Fruit fly (Drosophila melanogaster) whole organism, embryonic: Measurements from ENCODE around the gene RpS28b.

Experiments used
- CG1024 ChIP-seq: fragments of 200-800 bp; sonication (Bioruptor generic); IDR thresholded peaks from 2 replicates; pipeline ENCODE4 v1.3.6; 2022; ENCODE audit warnings: missing biosample characterization, missing genetic modification characterization
- CG10366 ChIP-seq: fragments of 200-800 bp; sonication (Bioruptor generic); IDR thresholded peaks from 2 replicates; pipeline ENCODE4 v1.3.6; 2022; ENCODE audit warnings: missing biosample characterization, missing genetic modification characterization
- CG11723 ChIP-seq: fragments of 200-800 bp; sonication (Bioruptor generic); optimal IDR thresholded peaks from 2 replicates; lab custom pipeline; 2017; ENCODE audit warnings: missing biosample characterization, mild to moderate bottlenecking, missing genetic modification characterization
- CG12299 ChIP-seq: fragments of 200-800 bp; sonication (Bioruptor generic); optimal IDR thresholded peaks from 2 replicates; lab custom pipeline; 2018; ENCODE audit warnings: missing biosample characterization, mild to moderate bottlenecking, missing genetic modification characterization
- CG13624 ChIP-seq: fragments of 200-800 bp; sonication (Bioruptor generic); optimal IDR thresholded peaks from 2 replicates; lab custom pipeline; 2016; ENCODE audit warnings: missing biosample characterization, missing genetic modification characterization
- CG15601 ChIP-seq: fragments of 200-800 bp; sonication (Bioruptor generic); optimal IDR thresholded peaks from 3 replicates; lab custom pipeline; 2019; ENCODE audit warnings: missing biosample characterization, mild to moderate bottlenecking, missing genetic modification characterization, moderate library complexity
- CG2129 ChIP-seq: fragments of 200-800 bp; sonication (Bioruptor generic); IDR thresholded peaks from 2 replicates; pipeline ENCODE4 v1.3.6; 2022; ENCODE audit warnings: missing biosample characterization, missing genetic modification characterization; ENCODE audit not compliant: partially characterized antibody
- CG2678 ChIP-seq: fragments of 200-800 bp; sonication (Bioruptor generic); optimal IDR thresholded peaks from 3 replicates; lab custom pipeline; 2019; ENCODE audit warnings: missing biosample characterization, mild to moderate bottlenecking, missing genetic modification characterization, moderate library complexity
- CG32772 ChIP-seq: fragments of 200-800 bp; sonication (Bioruptor generic); IDR thresholded peaks from 2 replicates; pipeline ENCODE4 v1.3.6; 2022; ENCODE audit warnings: missing biosample characterization, missing genetic modification characterization
- CG5180 ChIP-seq: fragments of 200-800 bp; sonication (Bioruptor generic); optimal IDR thresholded peaks from 3 replicates; lab custom pipeline; 2017; ENCODE audit warnings: missing biosample characterization, missing genetic modification characterization, mild to moderate bottlenecking, moderate library complexity, missing genetic modification reagents
- CG6254 ChIP-seq: fragments of 200-800 bp; sonication (Bioruptor generic); optimal IDR thresholded peaks from 3 replicates; lab custom pipeline; 2017; ENCODE audit warnings: mild to moderate bottlenecking, missing biosample characterization, missing genetic modification reagents, missing genetic modification characterization
- CG7556 ChIP-seq: fragments of 200-800 bp; sonication (Bioruptor generic); optimal IDR thresholded peaks from 2 replicates; lab custom pipeline; 2017; ENCODE audit warnings: missing biosample characterization, mild to moderate bottlenecking, missing genetic modification characterization
- CG7963 ChIP-seq: fragments of 200-800 bp; sonication (Bioruptor generic); IDR thresholded peaks from 3 replicates; pipeline ENCODE4 v1.3.6; 2022; ENCODE audit warnings: missing biosample characterization, missing genetic modification characterization; ENCODE audit not compliant: partially characterized antibody
- CG9609 ChIP-seq: fragments of 200-800 bp; sonication (Bioruptor generic); optimal IDR thresholded peaks from 3 replicates; lab custom pipeline; 2016; ENCODE audit warnings: missing biosample characterization, missing genetic modification characterization
- CTCF ChIP-seq: fragments of 200-800 bp; sonication (Bioruptor generic); optimal IDR thresholded peaks from 2 replicates; lab custom pipeline; 2017; ENCODE audit warnings: missing biosample characterization, mild to moderate bottlenecking, missing genetic modification characterization, moderate library complexity
- Ets65A ChIP-seq: fragments of 200-800 bp; sonication (Bioruptor generic); peaks from one replicate; lab custom pipeline; 2016; ENCODE audit warnings: missing biosample characterization, missing genetic modification characterization
- Fer2 ChIP-seq: fragments of 200-800 bp; sonication (Bioruptor generic); optimal IDR thresholded peaks from 2 replicates; lab custom pipeline; 2018; ENCODE audit warnings: missing biosample characterization, mild to moderate bottlenecking, missing genetic modification characterization, moderate library complexity
- Gug ChIP-seq: fragments of 200-800 bp; sonication (Bioruptor generic); IDR thresholded peaks from 4 replicates; pipeline ENCODE4 v1.3.6; 2022; ENCODE audit warnings: missing biosample characterization, missing genetic modification characterization
- HHEX ChIP-seq: fragments of 200-800 bp; sonication (Bioruptor generic); optimal IDR thresholded peaks from 3 replicates; lab custom pipeline; 2017; ENCODE audit warnings: missing biosample characterization, mild to moderate bottlenecking, missing genetic modification characterization, missing genetic modification reagents
- Hey ChIP-seq: fragments of 200-800 bp; sonication (Bioruptor generic); optimal IDR thresholded peaks from 3 replicates; lab custom pipeline; 2018; ENCODE audit warnings: missing biosample characterization, mild to moderate bottlenecking, missing genetic modification characterization
- Max ChIP-seq: fragments of 200-800 bp; sonication (Bioruptor generic); optimal IDR thresholded peaks from 2 replicates; lab custom pipeline; 2016; ENCODE audit warnings: missing biosample characterization, mild to moderate bottlenecking, missing genetic modification characterization
- Meics ChIP-seq: fragments of 200-800 bp; sonication (Bioruptor generic); optimal IDR thresholded peaks from 2 replicates; lab custom pipeline; 2017; ENCODE audit warnings: missing biosample characterization, mild to moderate bottlenecking, missing genetic modification characterization
- Myb ChIP-seq: fragments of 200-800 bp; sonication (Bioruptor generic); optimal IDR thresholded peaks from 2 replicates; lab custom pipeline; 2016; ENCODE audit warnings: missing biosample characterization, missing genetic modification characterization
- Oaz ChIP-seq: fragments of 200-800 bp; sonication (Bioruptor generic); IDR thresholded peaks from 2 replicates; pipeline ENCODE4 v1.3.6; 2022; ENCODE audit warnings: missing biosample characterization, missing genetic modification characterization
- Pdp1 ChIP-seq, 2 experiments: fragments of 200-800 bp; sonication (Bioruptor generic); optimal IDR thresholded peaks; 3 replicates each; lab custom pipeline; 2016; ENCODE audit warnings: missing biosample characterization in 2 of 2, missing genetic modification characterization in 2 of 2, mild to moderate bottlenecking in 1 of 2, moderate library complexity in 1 of 2
- amos ChIP-seq: fragments of 200-800 bp; sonication (Bioruptor generic); IDR thresholded peaks from 2 replicates; pipeline ENCODE4 v1.3.6; 2022; ENCODE audit warnings: missing biosample characterization, missing genetic modification characterization; ENCODE audit not compliant: partially characterized antibody
- ara ChIP-seq: fragments of 200-800 bp; sonication (Bioruptor generic); IDR thresholded peaks from 2 replicates; pipeline ENCODE4 v1.3.6; 2022; ENCODE audit warnings: missing biosample characterization, missing genetic modification characterization
- bsh ChIP-seq, 2 experiments: fragments of 200-800 bp; sonication (Bioruptor generic); optimal IDR thresholded peaks; 2 replicates each; lab custom pipeline; 2017 to 2018; ENCODE audit warnings: mild to moderate bottlenecking in 2 of 2, missing biosample characterization in 2 of 2, missing genetic modification characterization in 2 of 2, moderate library complexity in 1 of 2
- corto ChIP-seq: fragments of 200-800 bp; sonication (Bioruptor generic); optimal IDR thresholded peaks from 2 replicates; lab custom pipeline; 2016; ENCODE audit warnings: missing biosample characterization, mild to moderate bottlenecking, missing genetic modification characterization, moderate library complexity
- cwo ChIP-seq: fragments of 200-800 bp; sonication (Bioruptor generic); optimal IDR thresholded peaks from 3 replicates; lab custom pipeline; 2017; ENCODE audit warnings: missing biosample characterization, missing genetic modification characterization, mild to moderate bottlenecking, moderate library complexity, missing genetic modification reagents
- da ChIP-seq: fragments of 200-800 bp; sonication (Bioruptor generic); optimal IDR thresholded peaks from 2 replicates; lab custom pipeline; 2016; ENCODE audit warnings: missing biosample characterization, missing genetic modification characterization
- dimm ChIP-seq: fragments of 200-800 bp; sonication (Bioruptor generic); IDR thresholded peaks from 2 replicates; pipeline ENCODE4 v1.3.6; 2022; ENCODE audit warnings: missing biosample characterization, missing genetic modification characterization
- disco-r ChIP-seq: fragments of 200-800 bp; sonication (Bioruptor generic); optimal IDR thresholded peaks from 2 replicates; lab custom pipeline; 2016; ENCODE audit warnings: missing biosample characterization, missing genetic modification characterization
- esg ChIP-seq: fragments of 200-800 bp; sonication (Bioruptor generic); conservative IDR thresholded peaks from 2 replicates; pipeline ENCODE4 v1.3.6; 2022; ENCODE audit warnings: missing biosample characterization, missing genetic modification characterization
- gem ChIP-seq: fragments of 200-800 bp; sonication (Bioruptor generic); optimal IDR thresholded peaks from 2 replicates; lab custom pipeline; 2019; ENCODE audit warnings: missing biosample characterization, mild to moderate bottlenecking, missing genetic modification characterization, moderate library complexity
- ind ChIP-seq: fragments of 200-800 bp; sonication (Bioruptor generic); optimal IDR thresholded peaks from 3 replicates; lab custom pipeline; 2016; ENCODE audit warnings: missing biosample characterization, missing genetic modification characterization
- lab ChIP-seq: fragments of 200-800 bp; sonication (Bioruptor generic); optimal IDR thresholded peaks from 3 replicates; lab custom pipeline; 2017; ENCODE audit warnings: missing biosample characterization, missing genetic modification characterization, mild to moderate bottlenecking, moderate library complexity, missing genetic modification reagents
- nerfin-1 ChIP-seq: fragments of 200-800 bp; sonication (Bioruptor generic); optimal IDR thresholded peaks from 3 replicates; lab custom pipeline; 2019; ENCODE audit warnings: missing biosample characterization, mild to moderate bottlenecking, missing genetic modification characterization, moderate library complexity
- row ChIP-seq: fragments of 200-800 bp; sonication (Bioruptor generic); IDR thresholded peaks from 3 replicates; pipeline ENCODE4 v1.3.6; 2022; ENCODE audit warnings: missing biosample characterization, missing genetic modification characterization
- sens ChIP-seq: fragments of 200-800 bp; sonication (Bioruptor generic); peaks from one replicate; lab custom pipeline; 2016; ENCODE audit warnings: missing biosample characterization, missing genetic modification characterization
- sim ChIP-seq: fragments of 200-800 bp; sonication (Bioruptor generic); IDR thresholded peaks from 2 replicates; pipeline ENCODE4 v1.3.6; 2022; ENCODE audit warnings: missing biosample characterization, missing genetic modification characterization
- stwl ChIP-seq: fragments of 200-800 bp; sonication (Bioruptor generic); optimal IDR thresholded peaks from 3 replicates; lab custom pipeline; 2018; ENCODE audit warnings: missing biosample characterization, mild to moderate bottlenecking, missing genetic modification characterization, moderate library complexity
- sug ChIP-seq: fragments of 200-800 bp; optimal IDR thresholded peaks from 2 replicates; lab custom pipeline; 2019; ENCODE audit warnings: missing biosample characterization, mild to moderate bottlenecking, missing genetic modification characterization, moderate library complexity
- tap ChIP-seq: fragments of 200-800 bp; optimal IDR thresholded peaks from 3 replicates; lab custom pipeline; 2019; ENCODE audit warnings: missing biosample characterization, mild to moderate bottlenecking, missing genetic modification characterization, moderate library complexity
- tgo ChIP-seq: fragments of 200-800 bp; sonication (Bioruptor generic); IDR thresholded peaks from 3 replicates; pipeline ENCODE4 v1.3.6; 2022; ENCODE audit warnings: missing biosample characterization, missing genetic modification characterization
- trem ChIP-seq: fragments of 200-800 bp; optimal IDR thresholded peaks from 3 replicates; lab custom pipeline; 2019; ENCODE audit warnings: missing biosample characterization, mild to moderate bottlenecking, missing genetic modification characterization, moderate library complexity
- yki ChIP-seq: fragments of >200 bp; optimal IDR thresholded peaks from 3 replicates; lab custom pipeline; 2018

Gene RpS28b

dm6 chrX:9589928-9590327, 35.5 kb downstream of the RpS28b start (continued):
- TF ChIP-seq CG7556 (GFP tag; lab: Kevin White, UChicago) (peak; percentile 47), gem (tag; lab: Kevin White, UChicago) (peak; percentile 76), ara (GFP tag; lab: Robert Waterston, UW) (no peak), sim (no peak), tap (peak; percentile 54), CG12299 (peak; percentile 28), Hey (tag; lab: Kevin White, UChicago) (no peak), CG13624 (GFP tag; lab: Kevin White, UChicago) (no peak), CG15601 (peak; percentile 5)

DNA sequence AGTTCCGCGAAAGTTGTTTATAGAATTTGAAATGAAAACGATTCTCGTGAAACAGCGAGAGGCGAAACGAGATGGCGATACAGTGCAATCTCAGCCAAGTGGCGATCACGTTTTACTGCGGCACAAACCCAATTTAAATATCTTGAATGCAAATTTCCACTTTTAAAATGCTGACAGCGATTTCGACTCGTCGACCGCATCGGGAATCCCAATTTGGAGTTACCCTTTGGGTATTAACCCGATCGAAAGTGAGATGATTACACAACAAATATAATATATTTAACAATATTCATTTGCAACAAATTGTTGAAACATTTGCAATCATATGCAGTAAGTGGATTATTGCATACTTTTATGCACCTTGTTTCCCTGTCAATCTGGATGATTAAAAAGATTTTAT, 36.2 kb downstream of the RpS28b start:
- TF ChIP-seq tgo (GFP tag; lab: Robert Waterston, UW) (0 out of 3 replicates have a peak, but pooled peaks have one; percentile 4), Fer2 (no peak)

dm6 chrX:9594446-9594845, 40.0 kb downstream of the RpS28b start:
- TF ChIP-seq gem (tag; lab: Kevin White, UChicago) (peak; percentile 10), stwl (no peak), Meics (peak; percentile 71), CG5180 (GFP tag; lab: Kevin White, UChicago) (no peak), Pdp1 (GFP tag; optimal IDR thresholded peaks at IDR 0.05; lab: Kevin White, UChicago) (peak in 1 of 2 experiments; percentile 22), cwo (GFP tag; lab: Kevin White, UChicago) (peak; percentile 58), CG9609 (GFP tag; lab: Kevin White, UChicago) (no peak), trem (tag; lab: Kevin White, UChicago) (no peak), Oaz (GFP tag; lab: Robert Waterston, UW) (no peak), Max (no peak), CG10366 (GFP tag; lab: Robert Waterston, UW) (no peak), amos (GFP tag; lab: Robert Waterston, UW) (no peak)

dm6 chrX:9595312-9595931, 41.0 kb downstream of the RpS28b start:
- peak; percentile 3 for TF ChIP-seq gem (tag; lab: Kevin White, UChicago)
- TF ChIP-seq ind (GFP tag; lab: Kevin White, UChicago) = no peak
- no peak for TF ChIP-seq CG2129 (GFP tag; lab: Robert Waterston, UW)
- TF ChIP-seq CG32772 (GFP tag; lab: Robert Waterston, UW) = no peak
- peak; percentile 55 for TF ChIP-seq Ets65A (GFP tag; lab: Kevin White, UChicago)
- TF ChIP-seq CG11723 (GFP tag; lab: Kevin White, UChicago) = no peak
- TF ChIP-seq disco-r = no peak
- no peak for TF ChIP-seq bsh (GFP tag; optimal IDR thresholded peaks at IDR 0.05; lab: Kevin White, UChicago)
- no peak for TF ChIP-seq Gug
- TF ChIP-seq CTCF (GFP tag; lab: Kevin White, UChicago) = peak; percentile 88
- TF ChIP-seq lab = no peak
- TF ChIP-seq esg (GFP tag; lab: Robert Waterston, UW) = peak; percentile 31; the same call in 1 of the 2 replicates
- TF ChIP-seq yki (lab: Kevin White, UChicago) = no peak
- no peak for TF ChIP-seq sug (tag; lab: Kevin White, UChicago)
- no peak for TF ChIP-seq CG1024
- no peak for TF ChIP-seq Myb (GFP tag; lab: Kevin White, UChicago)
- no peak for TF ChIP-seq corto (GFP tag; lab: Kevin White, UChicago)
- TF ChIP-seq HHEX = peak; percentile 7
- no peak for TF ChIP-seq CG6254 (GFP tag; lab: Kevin White, UChicago)
- TF ChIP-seq da (GFP tag; lab: Kevin White, UChicago) = no peak
- TF ChIP-seq nerfin-1 (tag; lab: Kevin White, UChicago) = no peak
- TF ChIP-seq CG2678 (tag; lab: Kevin White, UChicago) = peak; percentile 4
- TF ChIP-seq row (GFP tag; lab: Robert Waterston, UW) = 0 out of 3 replicates have a peak, but pooled peaks have one; percentile 8
- peak; percentile 24 for TF ChIP-seq sens (GFP tag; lab: Kevin White, UChicago)
- no peak for TF ChIP-seq dimm (GFP tag; lab: Robert Waterston, UW)
- no peak for TF ChIP-seq CG7963 (GFP tag; lab: Robert Waterston, UW)
